Worm (Caenorhabditis elegans) whole organism, midembryonic: Measurements from ENCODE around the gene ubc-21.
A peak's percentile ranks its signal among the peaks of the same experiment; 100 is the strongest.

Experiments
- T22C8.4 ChIP-seq: fragments of 200-800 bp; sonication (Bioruptor generic); IDR thresholded peaks from 2 replicates; pipeline ENCODE4 v1.3.6; 2022; ENCODE audit warnings: missing genetic modification characterization, missing compliant biosample characterization
- cog-1 ChIP-seq: sonication (generic microtip); optimal IDR thresholded peaks from 2 replicates; lab custom pipeline; 2016; ENCODE audit warnings: missing genetic modification characterization, missing compliant biosample characterization
- flt-1 ChIP-seq: fragments of 200-800 bp; sonication (Bioruptor generic); IDR thresholded peaks from 2 replicates; pipeline ENCODE4 v1.3.6; 2022; ENCODE audit warnings: missing genetic modification characterization, missing compliant biosample characterization
- klf-2 ChIP-seq: fragments of 200-800 bp; sonication (Bioruptor generic); conservative IDR thresholded peaks from 2 replicates; pipeline ENCODE4 v1.3.6; 2022; ENCODE audit warnings: missing genetic modification reagents, missing genetic modification characterization, missing compliant biosample characterization
- med-1 ChIP-seq: sonication (generic microtip); optimal IDR thresholded peaks from 2 replicates; lab custom pipeline; 2017; ENCODE audit warnings: missing genetic modification characterization, mild to moderate bottlenecking, missing compliant biosample characterization, antibody characterized with exemption, missing genetic modification reagents; ENCODE audit not compliant: insufficient read depth
- ref-1 ChIP-seq: fragments of 200-800 bp; sonication (Bioruptor generic); conservative IDR thresholded peaks from 2 replicates; pipeline ENCODE4 v1.3.6; 2022; ENCODE audit warnings: missing genetic modification reagents, missing genetic modification characterization, missing compliant biosample characterization
- tab-1 ChIP-seq: fragments of 200-800 bp; sonication (Bioruptor generic); IDR thresholded peaks from 2 replicates; pipeline ENCODE4 v1.3.6; 2022; ENCODE audit warnings: missing genetic modification characterization, missing compliant biosample characterization
- ztf-23 ChIP-seq: fragments of 200-800 bp; sonication (Bioruptor generic); IDR thresholded peaks from 2 replicates; pipeline ENCODE4 v1.3.6; 2022; ENCODE audit warnings: missing genetic modification reagents, missing genetic modification characterization, missing compliant biosample characterization
- ztf-29 ChIP-seq: fragments of 200-800 bp; sonication (Bioruptor generic); IDR thresholded peaks from 2 replicates; pipeline ENCODE4 v1.3.6; 2022; ENCODE audit warnings: missing genetic modification reagents, missing genetic modification characterization, missing compliant biosample characterization

ce11 chrX:8846447-8847237 lies 22.8 kb upstream of the ubc-21 start, which contains the start of gene C28G1.10:
- TF ChIP-seq med-1 (GFP tag; lab: Kevin White, UChicago) (no peak), flt-1 (no peak), cog-1 (tag; lab: Kevin White, UChicago) (no peak), T22C8.4 (GFP tag; lab: Robert Waterston, UW) (no peak), ref-1 (no peak), tab-1 (GFP tag; lab: Robert Waterston, UW) (no peak), klf-2 (GFP tag; lab: Robert Waterston, UW) (peak; percentile 61; the same call in 1 of the 2 replicates), ztf-29 (GFP tag; lab: Robert Waterston, UW) (no peak), ztf-23 (GFP tag; lab: Robert Waterston, UW) (no peak)
